Fruit fly (Drosophila melanogaster) whole organism, embryonic: Measurements from ENCODE around the gene CG2909.

Source experiments
- Atf3 ChIP-seq: fragments of 200-800 bp; sonication (Bioruptor generic); optimal IDR thresholded peaks from 3 replicates; lab custom pipeline; 2016; ENCODE audit warnings: missing biosample characterization, missing genetic modification characterization
- CG1024 ChIP-seq: fragments of 200-800 bp; sonication (Bioruptor generic); IDR thresholded peaks from 2 replicates; pipeline ENCODE4 v1.3.6; 2022; ENCODE audit warnings: missing biosample characterization, missing genetic modification characterization
- CG10267 ChIP-seq: fragments of 200-800 bp; sonication (Bioruptor generic); optimal IDR thresholded peaks from 2 replicates; lab custom pipeline; 2018; ENCODE audit warnings: missing biosample characterization, mild to moderate bottlenecking, missing genetic modification characterization, moderate library complexity
- CG11456 ChIP-seq: fragments of 200-800 bp; sonication (Bioruptor generic); IDR thresholded peaks from 3 replicates; pipeline ENCODE4 v1.3.6; 2022; ENCODE audit warnings: missing biosample characterization, missing genetic modification characterization
- CG12942 ChIP-seq: fragments of 200-800 bp; sonication (Bioruptor generic); optimal IDR thresholded peaks from 3 replicates; lab custom pipeline; 2016; ENCODE audit warnings: missing biosample characterization, missing genetic modification characterization
- CG13775 ChIP-seq: fragments of 200-800 bp; sonication (Bioruptor generic); optimal IDR thresholded peaks from 3 replicates; lab custom pipeline; 2017; ENCODE audit warnings: missing biosample characterization, mild to moderate bottlenecking, missing genetic modification characterization
- CG14014 ChIP-seq: fragments of 200-800 bp; sonication (Bioruptor generic); IDR thresholded peaks from 2 replicates; pipeline ENCODE4 v1.3.6; 2022; ENCODE audit warnings: missing biosample characterization, missing genetic modification characterization
- CG15073 ChIP-seq: fragments of 200-800 bp; sonication (Bioruptor generic); optimal IDR thresholded peaks from 2 replicates; lab custom pipeline; 2016; ENCODE audit warnings: missing biosample characterization, missing genetic modification characterization
- CG1603 ChIP-seq: fragments of 200-800 bp; sonication (Bioruptor generic); optimal IDR thresholded peaks from 2 replicates; lab custom pipeline; 2019; ENCODE audit warnings: missing biosample characterization, mild to moderate bottlenecking, missing genetic modification characterization, moderate library complexity
- CG16779 ChIP-seq: fragments of 200-800 bp; sonication (Bioruptor generic); IDR thresholded peaks from 2 replicates; pipeline ENCODE4 v1.3.6; 2022; ENCODE audit warnings: missing biosample characterization, missing genetic modification characterization
- CG17829 ChIP-seq: fragments of 200-800 bp; optimal IDR thresholded peaks from 2 replicates; lab custom pipeline; 2019; ENCODE audit warnings: missing biosample characterization, mild to moderate bottlenecking, missing genetic modification characterization, moderate library complexity
- CG18619 ChIP-seq: fragments of 200-800 bp; sonication (Bioruptor generic); optimal IDR thresholded peaks from 3 replicates; lab custom pipeline; 2017; ENCODE audit warnings: missing biosample characterization, mild to moderate bottlenecking, missing genetic modification characterization
- CG2678 ChIP-seq: fragments of 200-800 bp; sonication (Bioruptor generic); optimal IDR thresholded peaks from 3 replicates; lab custom pipeline; 2019; ENCODE audit warnings: missing biosample characterization, mild to moderate bottlenecking, missing genetic modification characterization, moderate library complexity
- CG3726 ChIP-seq: fragments of 200-800 bp; sonication (Bioruptor generic); IDR thresholded peaks from 3 replicates; pipeline ENCODE4, ENCODE4 v1.3.6; 2022; ENCODE audit warnings: missing biosample characterization, missing genetic modification characterization
- CG4854 ChIP-seq: fragments of 200-800 bp; sonication (Bioruptor generic); optimal IDR thresholded peaks from 2 replicates; lab custom pipeline; 2016; ENCODE audit warnings: missing biosample characterization, missing genetic modification characterization, inconsistent platforms
- CG9215 ChIP-seq: fragments of 200-800 bp; sonication (Bioruptor generic); IDR thresholded peaks from 2 replicates; pipeline ENCODE4 v1.3.6; 2022; ENCODE audit warnings: missing biosample characterization, missing genetic modification characterization
- Camta ChIP-seq: fragments of 200-800 bp; sonication (Bioruptor generic); optimal IDR thresholded peaks from 2 replicates; lab custom pipeline; 2016; ENCODE audit warnings: missing biosample characterization, missing genetic modification characterization
- D ChIP-seq, 2 experiments: fragments of 200-800 bp in 1 of 2; fragments of >200 bp in 1 of 2; sonication (Bioruptor generic) in 1 of 2; optimal IDR thresholded peaks; 2 replicates in 1 of 2; 3 replicates in 1 of 2; lab custom pipeline; 2017; ENCODE audit warnings: mild to moderate bottlenecking in 1 of 2, missing biosample characterization in 1 of 2, missing genetic modification characterization in 1 of 2, missing genetic modification reagents in 1 of 2
- Dref ChIP-seq: fragments of 200-800 bp; sonication (Bioruptor generic); IDR thresholded peaks from 2 replicates; pipeline ENCODE4 v1.3.6; 2022; ENCODE audit warnings: missing biosample characterization, missing genetic modification characterization
- Ets65A ChIP-seq: fragments of 200-800 bp; sonication (Bioruptor generic); peaks from one replicate; lab custom pipeline; 2016; ENCODE audit warnings: missing biosample characterization, missing genetic modification characterization
- Hand ChIP-seq: fragments of 200-800 bp; sonication (Bioruptor generic); optimal IDR thresholded peaks from 2 replicates; lab custom pipeline; 2017; ENCODE audit warnings: mild to moderate bottlenecking, missing biosample characterization, missing genetic modification reagents, missing genetic modification characterization
- Jarid2 ChIP-seq: fragments of 200-800 bp; sonication (Bioruptor generic); optimal IDR thresholded peaks from 3 replicates; lab custom pipeline; 2017; ENCODE audit warnings: mild to moderate bottlenecking, missing biosample characterization, missing genetic modification reagents, missing genetic modification characterization
- Mad ChIP-seq: fragments of 200-800 bp; sonication (Bioruptor generic); optimal IDR thresholded peaks from 2 replicates; lab custom pipeline; 2016; ENCODE audit warnings: missing biosample characterization, missing genetic modification characterization
- Myb ChIP-seq: fragments of 200-800 bp; sonication (Bioruptor generic); optimal IDR thresholded peaks from 2 replicates; lab custom pipeline; 2016; ENCODE audit warnings: missing biosample characterization, missing genetic modification characterization
- Oli ChIP-seq: fragments of 200-800 bp; sonication (Bioruptor generic); optimal IDR thresholded peaks from 2 replicates; lab custom pipeline; 2018; ENCODE audit warnings: missing biosample characterization, mild to moderate bottlenecking, missing genetic modification characterization, moderate library complexity
- Pdp1 ChIP-seq, 2 experiments: fragments of 200-800 bp; sonication (Bioruptor generic); optimal IDR thresholded peaks; 3 replicates each; lab custom pipeline; 2016; ENCODE audit warnings: missing biosample characterization in 2 of 2, missing genetic modification characterization in 2 of 2, mild to moderate bottlenecking in 1 of 2, moderate library complexity in 1 of 2
- Ptx1 ChIP-seq: fragments of 200-800 bp; sonication (Bioruptor generic); IDR thresholded peaks from 2 replicates; pipeline ENCODE4 v1.3.6; 2022; ENCODE audit warnings: missing biosample characterization, missing genetic modification characterization
- Side ChIP-seq: fragments of 200-800 bp; sonication (Bioruptor generic); optimal IDR thresholded peaks from 2 replicates; lab custom pipeline; 2016; ENCODE audit warnings: missing biosample characterization, missing genetic modification characterization
- Sin3A ChIP-seq: fragments of >200 bp; optimal IDR thresholded peaks from 2 replicates; lab custom pipeline; 2018
- Six4 ChIP-seq: fragments of 200-800 bp; sonication (Bioruptor generic); optimal IDR thresholded peaks from 2 replicates; lab custom pipeline; 2016; ENCODE audit warnings: missing biosample characterization, missing genetic modification characterization
- Xbp1 ChIP-seq: fragments of 200-800 bp; sonication (Bioruptor generic); optimal IDR thresholded peaks from 3 replicates; lab custom pipeline; 2016; ENCODE audit warnings: missing biosample characterization, mild to moderate bottlenecking, missing genetic modification characterization
- ase ChIP-seq: fragments of 200-800 bp; sonication (Bioruptor generic); IDR thresholded peaks from 3 replicates; pipeline ENCODE4 v1.3.6; 2022; ENCODE audit warnings: missing biosample characterization, missing genetic modification characterization
- btn ChIP-seq: fragments of 200-800 bp; sonication (Bioruptor generic); optimal IDR thresholded peaks from 2 replicates; lab custom pipeline; 2016; ENCODE audit warnings: missing biosample characterization, missing genetic modification characterization
- chn ChIP-seq: fragments of 200-800 bp; sonication (Bioruptor generic); optimal IDR thresholded peaks from 2 replicates; lab custom pipeline; 2016; ENCODE audit warnings: missing biosample characterization, missing genetic modification characterization
- exex ChIP-seq: fragments of 200-800 bp; sonication (Bioruptor generic); optimal IDR thresholded peaks from 4 replicates; lab custom pipeline; 2018; ENCODE audit warnings: missing biosample characterization, mild to moderate bottlenecking, missing genetic modification characterization, moderate library complexity
- fru ChIP-seq: fragments of >200 bp; optimal IDR thresholded peaks from 2 replicates; lab custom pipeline; 2017
- gcm ChIP-seq: fragments of 200-800 bp; sonication (Bioruptor generic); optimal IDR thresholded peaks from 2 replicates; lab custom pipeline; 2019; ENCODE audit warnings: missing biosample characterization, mild to moderate bottlenecking, missing genetic modification characterization, moderate library complexity
- gfzf ChIP-seq: fragments of 200-800 bp; sonication (Bioruptor generic); optimal IDR thresholded peaks from 2 replicates; lab custom pipeline; 2016; ENCODE audit warnings: missing biosample characterization, mild to moderate bottlenecking, missing genetic modification characterization, moderate library complexity
- hbn ChIP-seq: fragments of 200-800 bp; sonication (Bioruptor generic); IDR thresholded peaks from 2 replicates; pipeline ENCODE4 v1.3.6; 2022; ENCODE audit warnings: missing biosample characterization, missing genetic modification characterization; ENCODE audit not compliant: partially characterized antibody
- ind ChIP-seq: fragments of 200-800 bp; sonication (Bioruptor generic); optimal IDR thresholded peaks from 3 replicates; lab custom pipeline; 2016; ENCODE audit warnings: missing biosample characterization, missing genetic modification characterization
- jumu ChIP-seq: fragments of 200-800 bp; sonication (Bioruptor generic); optimal IDR thresholded peaks from 3 replicates; lab custom pipeline; 2016; ENCODE audit warnings: missing biosample characterization, missing genetic modification characterization
- pho ChIP-seq: fragments of 200-800 bp; sonication (Bioruptor generic); optimal IDR thresholded peaks from 2 replicates; lab custom pipeline; 2016; ENCODE audit warnings: missing biosample characterization, missing genetic modification characterization
- pita ChIP-seq: fragments of 200-800 bp; sonication (Bioruptor generic); optimal IDR thresholded peaks from 2 replicates; lab custom pipeline; 2017; ENCODE audit warnings: missing biosample characterization, mild to moderate bottlenecking, missing genetic modification characterization
- pnt ChIP-seq: fragments of 200-800 bp; sonication (Bioruptor generic); optimal IDR thresholded peaks from 3 replicates; lab custom pipeline; 2016; ENCODE audit warnings: missing biosample characterization, missing genetic modification characterization
- stwl ChIP-seq: fragments of 200-800 bp; sonication (Bioruptor generic); optimal IDR thresholded peaks from 3 replicates; lab custom pipeline; 2018; ENCODE audit warnings: missing biosample characterization, mild to moderate bottlenecking, missing genetic modification characterization, moderate library complexity
- trem ChIP-seq: fragments of 200-800 bp; optimal IDR thresholded peaks from 3 replicates; lab custom pipeline; 2019; ENCODE audit warnings: missing biosample characterization, mild to moderate bottlenecking, missing genetic modification characterization, moderate library complexity
- vnd ChIP-seq: fragments of 200-800 bp; sonication (Bioruptor generic); IDR thresholded peaks from 3 replicates; pipeline ENCODE4 v1.3.6; 2022; ENCODE audit warnings: missing biosample characterization, missing genetic modification characterization; ENCODE audit not compliant: partially characterized antibody
- vvl ChIP-seq: fragments of 200-800 bp; sonication (Bioruptor generic); IDR thresholded peaks from 2 replicates; pipeline ENCODE4 v1.3.6; 2022; ENCODE audit warnings: missing biosample characterization, missing genetic modification characterization
- zfh2 ChIP-seq: fragments of 200-800 bp; sonication (Bioruptor generic); optimal IDR thresholded peaks from 2 replicates; lab custom pipeline; 2016; ENCODE audit warnings: missing biosample characterization, missing genetic modification characterization

CG2909 gene

DNA sequence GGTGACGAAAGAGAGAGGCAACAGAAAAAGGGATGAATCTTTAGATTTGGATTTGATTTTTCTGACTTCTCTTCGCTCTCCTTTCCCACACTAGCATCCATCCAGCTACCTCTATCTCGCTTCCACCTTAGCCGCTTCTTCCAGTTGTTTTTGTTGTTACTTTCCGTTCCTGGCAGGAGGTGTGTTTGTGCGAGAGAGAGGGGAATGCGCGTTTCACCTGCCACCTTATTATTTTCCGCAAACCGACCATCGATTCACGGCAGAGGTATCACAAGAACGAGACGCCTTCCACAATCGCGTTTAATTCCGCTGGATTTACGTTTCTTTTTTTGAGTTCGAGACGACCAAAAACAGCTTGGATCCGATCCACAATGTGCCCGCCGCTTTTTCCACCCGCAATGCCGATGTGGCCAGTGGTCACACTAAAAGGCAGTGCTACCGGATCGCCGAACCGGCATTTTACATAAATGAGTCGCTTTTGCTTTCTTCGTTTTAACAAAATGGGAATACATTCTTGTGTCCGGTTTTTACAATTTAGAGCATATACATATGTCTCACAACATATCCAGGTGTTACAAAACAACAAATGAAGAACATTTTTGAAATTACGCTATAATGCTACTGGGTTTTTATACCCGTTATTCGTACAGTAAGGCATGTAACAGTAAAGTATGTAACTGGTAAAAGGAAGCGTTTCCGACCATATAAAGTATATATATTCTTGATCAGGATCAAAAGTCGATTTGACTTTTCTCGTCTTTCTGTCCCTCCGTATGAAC lies 508 bp upstream of the CG2909 start, which contains the start of gene alpha-Man-Ia (continued):
- peak; percentile 54 for TF ChIP-seq Sin3A (lab: Kevin White, UChicago)
- 0 out of 3 replicates have a peak, but pooled peaks have one; percentile 23 for TF ChIP-seq vnd
- TF ChIP-seq Myb: peak; percentile 69
- peak; percentile 26 for TF ChIP-seq jumu
- TF ChIP-seq D (optimal IDR thresholded peaks at IDR 0.05; lab: Kevin White, UChicago): no peak
- TF ChIP-seq D (GFP tag; optimal IDR thresholded peaks at IDR 0.05; lab: Kevin White, UChicago): no peak
- no peak for TF ChIP-seq exex (tag; lab: Kevin White, UChicago)
- TF ChIP-seq chn: peak; percentile 41
- no peak for TF ChIP-seq Ptx1 (GFP tag; lab: Robert Waterston, UW)
- no peak for TF ChIP-seq CG16779 (GFP tag; lab: Robert Waterston, UW)
- peak; percentile 56 for TF ChIP-seq Dref (GFP tag; lab: Robert Waterston, UW)
- peak; percentile 42 for TF ChIP-seq Xbp1
- no peak for TF ChIP-seq btn (GFP tag; lab: Kevin White, UChicago)
- TF ChIP-seq Oli (tag; lab: Kevin White, UChicago): peak; percentile 7
- peak; percentile 38 to 92 for TF ChIP-seq Pdp1 (GFP tag; optimal IDR thresholded peaks at IDR 0.05; lab: Kevin White, UChicago)
- TF ChIP-seq CG1603 (tag; lab: Kevin White, UChicago): peak; percentile 50
- peak; percentile 44 for TF ChIP-seq stwl (tag; lab: Kevin White, UChicago)
- TF ChIP-seq Side (GFP tag; lab: Kevin White, UChicago): no peak
- peak; percentile 8 for TF ChIP-seq CG2678 (tag; lab: Kevin White, UChicago)
- TF ChIP-seq CG9215 (GFP tag; lab: Robert Waterston, UW): 0 out of 2 replicates have a peak, but pooled peaks have one; percentile 18
- TF ChIP-seq vvl (GFP tag; lab: Robert Waterston, UW): peak; percentile 30; the same call in 1 of the 2 replicates
- peak; percentile 86 for TF ChIP-seq gfzf (GFP tag; lab: Kevin White, UChicago)
- TF ChIP-seq ase (GFP tag; lab: Robert Waterston, UW): no peak
- TF ChIP-seq Six4 (GFP tag; lab: Kevin White, UChicago): peak; percentile 5
- no peak for TF ChIP-seq Hand (GFP tag; lab: Kevin White, UChicago)
- TF ChIP-seq Jarid2: peak; percentile 35
- no peak for TF ChIP-seq fru
- TF ChIP-seq Ets65A (GFP tag; lab: Kevin White, UChicago): peak; percentile 92
- TF ChIP-seq ind (GFP tag; lab: Kevin White, UChicago): peak; percentile 8
- no peak for TF ChIP-seq CG11456 (GFP tag; lab: Robert Waterston, UW)
- peak; percentile 14 for TF ChIP-seq Camta (GFP tag; lab: Kevin White, UChicago)
- TF ChIP-seq CG18619 (GFP tag; lab: Kevin White, UChicago): peak; percentile 19
- 0 out of 2 replicates have a peak, but pooled peaks have one; percentile 11 for TF ChIP-seq CG14014 (GFP tag; lab: Robert Waterston, UW)
- TF ChIP-seq Atf3: peak; percentile 8
- no peak for TF ChIP-seq CG3726 (GFP tag; lab: Robert Waterston, UW)
- no peak for TF ChIP-seq gcm
- TF ChIP-seq CG1024 (GFP tag; lab: Robert Waterston, UW): no peak
- peak; percentile 9 for TF ChIP-seq CG10267
- peak; percentile 39 for TF ChIP-seq pho
- TF ChIP-seq CG12942 (GFP tag; lab: Kevin White, UChicago): peak; percentile 21
- peak; percentile 11 for TF ChIP-seq CG17829
- no peak for TF ChIP-seq pita (GFP tag; lab: Kevin White, UChicago)
- TF ChIP-seq trem (tag; lab: Kevin White, UChicago): peak; percentile 26
- TF ChIP-seq CG15073: no peak
- TF ChIP-seq Mad: peak; percentile 37
- peak; percentile 38 for TF ChIP-seq CG13775 (GFP tag; lab: Kevin White, UChicago)
- TF ChIP-seq zfh2 (GFP tag; lab: Kevin White, UChicago): peak; percentile 31
- TF ChIP-seq CG4854 (GFP tag; lab: Kevin White, UChicago): no peak
- 0 out of 2 replicates have a peak, but pooled peaks have one; percentile 10 for TF ChIP-seq hbn (GFP tag; lab: Robert Waterston, UW)
- TF ChIP-seq pnt (GFP tag; lab: Kevin White, UChicago): peak; percentile 36
